Worm (Caenorhabditis elegans): ENCODE data around the gene T28A11.25.

DNA sequence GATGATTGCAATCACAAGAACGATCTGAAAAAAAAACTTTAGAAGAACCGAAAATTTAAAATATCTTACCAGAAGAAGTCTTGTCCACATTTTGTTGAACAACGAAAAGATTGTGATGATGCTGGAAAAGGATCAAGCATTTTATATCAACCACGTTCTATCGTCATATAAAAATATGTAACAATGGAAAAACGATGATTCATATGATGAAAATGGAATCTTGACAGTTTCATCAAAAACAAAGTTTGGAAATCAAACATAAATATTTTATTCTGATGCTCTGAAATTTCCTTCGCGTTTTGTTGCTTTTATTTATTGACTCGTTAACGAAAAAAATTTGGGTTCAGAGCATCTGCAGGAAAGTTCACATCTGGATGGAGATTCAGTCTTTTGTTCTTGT lies 45.0 kb upstream of the T28A11.25 start, which contains the start of the genes K08D9.9 and str-16:
- TF ChIP-seq ztf-11 (tag; optimal IDR thresholded peaks at IDR 0.05) (no peak), nhr-19 (GFP tag; conservative IDR thresholded peaks at IDR 0.05) (no peak), unc-130 (tag; optimal IDR thresholded peaks at IDR 0.05) (no peak), nhr-237 (tag; optimal IDR thresholded peaks at IDR 0.05) (no peak), lin-35 (GFP tag; optimal IDR thresholded peaks at IDR 0.05) (no peak), ces-1 (GFP tag; optimal IDR thresholded peaks at IDR 0.05) (no peak), nhr-77 (tag; optimal IDR thresholded peaks at IDR 0.05) (no peak), pqm-1 (tag; optimal IDR thresholded peaks at IDR 0.05) (no peak), zag-1 (tag; optimal IDR thresholded peaks at IDR 0.05) (no peak), xbp-1 (tag; optimal IDR thresholded peaks at IDR 0.05) (no peak), nhr-12 (tag; optimal IDR thresholded peaks at IDR 0.05) (no peak)

Measured in whole organism, L1 larva.